Worm (Caenorhabditis elegans) whole organism, midembryonic: Measurements from ENCODE around the gene F23B2.7.
"Not testable (repeated sequence)": the region's sequence is repeated elsewhere in the genome, so short reads cannot be mapped to it uniquely, and the experiment has no call there.

Experiments used
- T22C8.4 ChIP-seq: fragments of 200-800 bp; sonication (Bioruptor generic); IDR thresholded peaks from 2 replicates; pipeline ENCODE4 v1.3.6; 2022; ENCODE audit warnings: missing genetic modification characterization, missing compliant biosample characterization
- cog-1 ChIP-seq: sonication (generic microtip); optimal IDR thresholded peaks from 2 replicates; lab custom pipeline; 2016; ENCODE audit warnings: missing genetic modification characterization, missing compliant biosample characterization
- flt-1 ChIP-seq: fragments of 200-800 bp; sonication (Bioruptor generic); IDR thresholded peaks from 2 replicates; pipeline ENCODE4 v1.3.6; 2022; ENCODE audit warnings: missing genetic modification characterization, missing compliant biosample characterization
- klf-2 ChIP-seq: fragments of 200-800 bp; sonication (Bioruptor generic); conservative IDR thresholded peaks from 2 replicates; pipeline ENCODE4 v1.3.6; 2022; ENCODE audit warnings: missing genetic modification reagents, missing genetic modification characterization, missing compliant biosample characterization
- med-1 ChIP-seq: sonication (generic microtip); optimal IDR thresholded peaks from 2 replicates; lab custom pipeline; 2017; ENCODE audit warnings: missing genetic modification characterization, mild to moderate bottlenecking, missing compliant biosample characterization, antibody characterized with exemption, missing genetic modification reagents; ENCODE audit not compliant: insufficient read depth
- ref-1 ChIP-seq: fragments of 200-800 bp; sonication (Bioruptor generic); conservative IDR thresholded peaks from 2 replicates; pipeline ENCODE4 v1.3.6; 2022; ENCODE audit warnings: missing genetic modification reagents, missing genetic modification characterization, missing compliant biosample characterization
- tab-1 ChIP-seq: fragments of 200-800 bp; sonication (Bioruptor generic); IDR thresholded peaks from 2 replicates; pipeline ENCODE4 v1.3.6; 2022; ENCODE audit warnings: missing genetic modification characterization, missing compliant biosample characterization
- ztf-23 ChIP-seq: fragments of 200-800 bp; sonication (Bioruptor generic); IDR thresholded peaks from 2 replicates; pipeline ENCODE4 v1.3.6; 2022; ENCODE audit warnings: missing genetic modification reagents, missing genetic modification characterization, missing compliant biosample characterization
- ztf-29 ChIP-seq: fragments of 200-800 bp; sonication (Bioruptor generic); IDR thresholded peaks from 2 replicates; pipeline ENCODE4 v1.3.6; 2022; ENCODE audit warnings: missing genetic modification reagents, missing genetic modification characterization, missing compliant biosample characterization

Gene F23B2.7

ce11 chrIV:9192522-9192921, 42.2 kb downstream of the F23B2.7 start, which contains the start of gene C46C2.5:
TSS of gene C46C2.5 (minus strand) at chrIV:9192622.
- TF ChIP-seq ref-1 (no peak), cog-1 (tag; lab: Kevin White, UChicago) (no peak), klf-2 (GFP tag; lab: Robert Waterston, UW) (no peak), T22C8.4 (GFP tag; lab: Robert Waterston, UW) (no peak), flt-1 (GFP tag; lab: Robert Waterston, UW) (no peak), med-1 (GFP tag; lab: Kevin White, UChicago) (no peak), tab-1 (no peak), ztf-23 (GFP tag; lab: Robert Waterston, UW) (no peak), ztf-29 (GFP tag; lab: Robert Waterston, UW) (no peak)

ce11 chrIV:9194524-9194923, 44.2 kb downstream of the F23B2.7 start, which contains the start of gene C46C2.7:
TSS of gene C46C2.7 (plus strand) at chrIV:9194824.
- TF ChIP-seq ztf-29 (GFP tag; lab: Robert Waterston, UW); med-1 (GFP tag; lab: Kevin White, UChicago); tab-1: not testable (repeated sequence)

- TF ChIP-seq ref-1 (peak; percentile 74), ztf-23 (GFP tag; lab: Robert Waterston, UW) (peak; percentile 50; the same call in 1 of the 2 replicates)
Observed at ce11 chrIV:9196023-9196636, 45.9 kb downstream of the F23B2.7 start.

- peak; percentile 91 for TF ChIP-seq ztf-29 (GFP tag; lab: Robert Waterston, UW)
- 0 out of 2 replicates have a peak, but pooled peaks have one; percentile 34 for TF ChIP-seq klf-2 (GFP tag; lab: Robert Waterston, UW)
- no peak for TF ChIP-seq T22C8.4 (GFP tag; lab: Robert Waterston, UW)
Observed at ce11 chrIV:9196755-9197154, 46.5 kb downstream of the F23B2.7 start.

ce11 chrIV:9198136-9198535, 47.9 kb downstream of the F23B2.7 start:
- TF ChIP-seq med-1 (GFP tag; lab: Kevin White, UChicago) (no peak), ztf-29 (GFP tag; lab: Robert Waterston, UW) (no peak), ztf-23 (GFP tag; lab: Robert Waterston, UW) (no peak), ref-1 (no peak), cog-1 (tag; lab: Kevin White, UChicago) (no peak), T22C8.4 (GFP tag; lab: Robert Waterston, UW) (no peak), tab-1 (no peak), flt-1 (GFP tag; lab: Robert Waterston, UW) (no peak), klf-2 (GFP tag; lab: Robert Waterston, UW) (no peak)

- TF ChIP-seq cog-1 (tag; lab: Kevin White, UChicago): no peak
- no peak for TF ChIP-seq med-1 (GFP tag; lab: Kevin White, UChicago)
- TF ChIP-seq T22C8.4 (GFP tag; lab: Robert Waterston, UW): no peak
- TF ChIP-seq flt-1 (GFP tag; lab: Robert Waterston, UW): no peak
- TF ChIP-seq ref-1: no peak
- no peak for TF ChIP-seq klf-2 (GFP tag; lab: Robert Waterston, UW)
- TF ChIP-seq tab-1: no peak
- TF ChIP-seq ztf-29 (GFP tag; lab: Robert Waterston, UW): no peak
- TF ChIP-seq ztf-23 (GFP tag; lab: Robert Waterston, UW): no peak
Observed at ce11 chrIV:9199148-9199938, 49.1 kb downstream of the F23B2.7 start.

- TF ChIP-seq flt-1 (GFP tag; lab: Robert Waterston, UW) (no peak), T22C8.4 (GFP tag; lab: Robert Waterston, UW) (no peak), ref-1 (no peak), tab-1 (no peak), klf-2 (GFP tag; lab: Robert Waterston, UW) (no peak), ztf-23 (GFP tag; lab: Robert Waterston, UW) (no peak), med-1 (GFP tag; lab: Kevin White, UChicago) (no peak), ztf-29 (GFP tag; lab: Robert Waterston, UW) (no peak), cog-1 (tag; lab: Kevin White, UChicago) (no peak)
Observed at ce11 chrIV:9199939-9200202, 49.6 kb downstream of the F23B2.7 start, which contains the start of gene wnk-1. TSS of gene wnk-1 (plus strand) at chrIV:9200103.
